Fruit fly (Drosophila melanogaster) Kc167 (cell line): Measurements from ENCODE around the gene Zip88E.

ENCODE experiments used
- Myc ChIP-seq: fragments of >200 bp; optimal IDR thresholded peaks from 2 replicates; lab custom pipeline; 2017; ENCODE audit warnings: missing external identifiers
- Sin3A ChIP-seq: fragments of >200 bp; optimal IDR thresholded peaks from 2 replicates; lab custom pipeline; 2018; ENCODE audit warnings: missing external identifiers
- h ChIP-seq: fragments of >200 bp; optimal IDR thresholded peaks from 3 replicates; lab custom pipeline; 2018; ENCODE audit warnings: missing external identifiers
- insv ChIP-seq: fragments of >200 bp; optimal IDR thresholded peaks from 3 replicates; lab custom pipeline; 2018; ENCODE audit warnings: missing external identifiers
- psq ChIP-seq: fragments of >200 bp; optimal IDR thresholded peaks from 2 replicates; lab custom pipeline; 2017; ENCODE audit warnings: missing external identifiers
- ttk ChIP-seq: sonication (Bioruptor generic); optimal IDR thresholded peaks from 2 replicates; lab custom pipeline; 2017; ENCODE audit warnings: missing external identifiers

DNA sequence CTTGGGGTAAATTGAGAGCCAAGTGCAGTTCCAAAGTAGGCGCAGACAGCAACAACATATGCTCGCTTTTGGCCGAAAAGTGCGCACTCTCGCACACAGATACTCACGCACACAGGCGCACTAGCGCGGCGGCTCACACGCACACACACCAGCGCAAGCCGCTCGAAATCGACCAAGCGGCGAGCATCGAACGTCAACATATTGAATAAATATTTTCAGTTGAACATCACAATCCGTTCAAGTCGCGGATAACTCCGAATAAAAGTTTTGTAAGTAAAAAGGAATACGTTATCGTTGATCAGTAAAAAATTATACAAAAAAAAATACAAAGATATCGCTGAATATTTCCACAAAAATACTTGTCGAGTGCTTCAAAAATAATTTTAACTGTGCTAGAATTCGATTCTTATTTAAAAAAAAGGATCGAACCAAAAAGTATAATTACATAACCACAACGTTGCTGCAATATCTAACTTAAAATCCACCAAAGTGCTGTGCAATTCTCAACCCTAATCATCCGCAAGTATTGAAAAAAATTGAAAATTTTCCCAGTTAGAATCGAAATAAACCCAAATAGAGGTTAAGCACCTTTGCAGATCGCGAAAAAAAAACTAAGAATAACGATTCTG, 13.0 kb downstream of the Zip88E start:
- no peak for TF ChIP-seq h (lab: Kevin White, UChicago)
- no peak for TF ChIP-seq Myc (lab: Kevin White, UChicago)
- TF ChIP-seq insv, result no peak
- no peak for TF ChIP-seq psq (lab: Kevin White, UChicago)
- TF ChIP-seq Sin3A (lab: Kevin White, UChicago), result no peak
- no peak for TF ChIP-seq ttk (lab: Kevin White, UChicago)
